Fruit fly (Drosophila melanogaster) whole organism, embryonic: ENCODE results near the gene ddbt.
A peak's percentile ranks its signal among the peaks of the same experiment; 100 is the strongest.

Source experiments
- ATbp ChIP-seq: fragments of 200-800 bp; sonication (Bioruptor generic); optimal IDR thresholded peaks from 2 replicates; lab custom pipeline; 2017; ENCODE audit warnings: missing biosample characterization, mild to moderate bottlenecking, missing genetic modification characterization, missing genetic modification reagents
- Aef1 ChIP-seq: fragments of 200-800 bp; sonication (Bioruptor generic); IDR thresholded peaks from 3 replicates; pipeline ENCODE4 v1.3.6; 2022; ENCODE audit warnings: missing biosample characterization, missing genetic modification characterization
- Awh ChIP-seq: fragments of 200-800 bp; sonication (Bioruptor generic); IDR thresholded peaks from 2 replicates; pipeline ENCODE4, ENCODE4 v1.3.6; 2022; ENCODE audit warnings: missing biosample characterization, missing genetic modification characterization
- Bgb ChIP-seq: fragments of 200-800 bp; sonication (Bioruptor generic); IDR thresholded peaks from 2 replicates; pipeline ENCODE4 v1.3.6; 2022; ENCODE audit warnings: missing biosample characterization, missing genetic modification characterization; ENCODE audit not compliant: partially characterized antibody
- BtbVII ChIP-seq: fragments of 200-800 bp; sonication (Bioruptor generic); optimal IDR thresholded peaks from 3 replicates; lab custom pipeline; 2017; ENCODE audit warnings: missing biosample characterization, mild to moderate bottlenecking, missing genetic modification characterization
- CG10209 ChIP-seq: fragments of 200-800 bp; sonication (Bioruptor generic); optimal IDR thresholded peaks from 3 replicates; lab custom pipeline; 2017; ENCODE audit warnings: missing biosample characterization, mild to moderate bottlenecking, missing genetic modification characterization, missing genetic modification reagents
- CG10267 ChIP-seq: fragments of 200-800 bp; sonication (Bioruptor generic); optimal IDR thresholded peaks from 2 replicates; lab custom pipeline; 2018; ENCODE audit warnings: missing biosample characterization, mild to moderate bottlenecking, missing genetic modification characterization, moderate library complexity
- CG10321 ChIP-seq: fragments of 200-800 bp; sonication (Bioruptor generic); IDR thresholded peaks from 2 replicates; pipeline ENCODE4 v1.3.6; 2022; ENCODE audit warnings: missing biosample characterization, missing genetic modification characterization
- CG10543 ChIP-seq: fragments of 200-800 bp; sonication (Bioruptor generic); optimal IDR thresholded peaks from 3 replicates; lab custom pipeline; 2017; ENCODE audit warnings: missing biosample characterization, mild to moderate bottlenecking, missing genetic modification characterization, moderate library complexity
- CG12659 ChIP-seq: fragments of 200-800 bp; sonication (Bioruptor generic); optimal IDR thresholded peaks from 3 replicates; lab custom pipeline; 2017; ENCODE audit warnings: mild to moderate bottlenecking, missing biosample characterization, missing genetic modification reagents, missing genetic modification characterization
- CG13624 ChIP-seq: fragments of 200-800 bp; sonication (Bioruptor generic); optimal IDR thresholded peaks from 2 replicates; lab custom pipeline; 2016; ENCODE audit warnings: missing biosample characterization, missing genetic modification characterization
- CG13894 ChIP-seq: fragments of 200-800 bp; sonication (Bioruptor generic); optimal IDR thresholded peaks from 3 replicates; lab custom pipeline; 2018; ENCODE audit warnings: missing biosample characterization, mild to moderate bottlenecking, missing genetic modification characterization, moderate library complexity
- CG18476 ChIP-seq: fragments of 200-800 bp; sonication (Bioruptor generic); optimal IDR thresholded peaks from 2 replicates; lab custom pipeline; 2016; ENCODE audit warnings: missing biosample characterization, mild to moderate bottlenecking, missing genetic modification characterization
- CG2120 ChIP-seq: fragments of 200-800 bp; sonication (Bioruptor generic); optimal IDR thresholded peaks from 3 replicates; lab custom pipeline; 2016; ENCODE audit warnings: missing biosample characterization, missing genetic modification characterization
- CG2129 ChIP-seq: fragments of 200-800 bp; sonication (Bioruptor generic); IDR thresholded peaks from 2 replicates; pipeline ENCODE4 v1.3.6; 2022; ENCODE audit warnings: missing biosample characterization, missing genetic modification characterization; ENCODE audit not compliant: partially characterized antibody
- CG3065 ChIP-seq: fragments of 200-800 bp; sonication (Bioruptor generic); optimal IDR thresholded peaks from 2 replicates; lab custom pipeline; 2016; ENCODE audit warnings: missing biosample characterization, missing genetic modification characterization
- CG31441 ChIP-seq: fragments of 200-800 bp; sonication (Bioruptor generic); IDR thresholded peaks from 2 replicates; pipeline ENCODE4 v1.3.6; 2022; ENCODE audit warnings: missing biosample characterization, missing genetic modification characterization
- CG3163 ChIP-seq: fragments of 200-800 bp; sonication (Bioruptor generic); optimal IDR thresholded peaks from 3 replicates; lab custom pipeline; 2016; ENCODE audit warnings: missing biosample characterization, missing genetic modification characterization
- CG4707 ChIP-seq: fragments of 200-800 bp; sonication (Bioruptor generic); optimal IDR thresholded peaks from 2 replicates; lab custom pipeline; 2018; ENCODE audit warnings: missing biosample characterization, mild to moderate bottlenecking, missing genetic modification characterization, moderate library complexity
- CG4854 ChIP-seq: fragments of 200-800 bp; sonication (Bioruptor generic); optimal IDR thresholded peaks from 2 replicates; lab custom pipeline; 2016; ENCODE audit warnings: missing biosample characterization, missing genetic modification characterization, inconsistent platforms
- CG7963 ChIP-seq: fragments of 200-800 bp; sonication (Bioruptor generic); IDR thresholded peaks from 3 replicates; pipeline ENCODE4 v1.3.6; 2022; ENCODE audit warnings: missing biosample characterization, missing genetic modification characterization; ENCODE audit not compliant: partially characterized antibody
- CG8359 ChIP-seq: fragments of 200-800 bp; sonication (Bioruptor generic); optimal IDR thresholded peaks from 2 replicates; lab custom pipeline; 2017; ENCODE audit warnings: missing biosample characterization, mild to moderate bottlenecking, missing genetic modification characterization, borderline replicate concordance
- D ChIP-seq, 2 experiments: fragments of 200-800 bp in 1 of 2; fragments of >200 bp in 1 of 2; sonication (Bioruptor generic) in 1 of 2; optimal IDR thresholded peaks; 2 replicates in 1 of 2; 3 replicates in 1 of 2; lab custom pipeline; 2017; ENCODE audit warnings: mild to moderate bottlenecking in 1 of 2, missing biosample characterization in 1 of 2, missing genetic modification characterization in 1 of 2, missing genetic modification reagents in 1 of 2
- Dip3 ChIP-seq: fragments of 200-800 bp; sonication (Bioruptor generic); optimal IDR thresholded peaks from 3 replicates; lab custom pipeline; 2016; ENCODE audit warnings: missing biosample characterization, missing genetic modification characterization
- Nf-YB ChIP-seq: fragments of 200-800 bp; sonication (Bioruptor generic); optimal IDR thresholded peaks from 3 replicates; lab custom pipeline; 2019; ENCODE audit warnings: missing biosample characterization, mild to moderate bottlenecking, missing genetic modification characterization, moderate library complexity
- Ptx1 ChIP-seq: fragments of 200-800 bp; sonication (Bioruptor generic); IDR thresholded peaks from 2 replicates; pipeline ENCODE4 v1.3.6; 2022; ENCODE audit warnings: missing biosample characterization, missing genetic modification characterization
- Ssrp ChIP-seq: fragments of 200-800 bp; sonication (Bioruptor generic); optimal IDR thresholded peaks from 2 replicates; lab custom pipeline; 2018; ENCODE audit warnings: missing biosample characterization, mild to moderate bottlenecking, missing genetic modification characterization, moderate library complexity
- Xbp1 ChIP-seq: fragments of 200-800 bp; sonication (Bioruptor generic); optimal IDR thresholded peaks from 3 replicates; lab custom pipeline; 2016; ENCODE audit warnings: missing biosample characterization, mild to moderate bottlenecking, missing genetic modification characterization
- ash1 ChIP-seq: fragments of 200-800 bp; sonication (Bioruptor generic); optimal IDR thresholded peaks from 2 replicates; lab custom pipeline; 2018; ENCODE audit warnings: missing biosample characterization, mild to moderate bottlenecking, missing genetic modification characterization
- br ChIP-seq: fragments of >200 bp; optimal IDR thresholded peaks from 2 replicates; lab custom pipeline; 2017
- btn ChIP-seq: fragments of 200-800 bp; sonication (Bioruptor generic); optimal IDR thresholded peaks from 2 replicates; lab custom pipeline; 2016; ENCODE audit warnings: missing biosample characterization, missing genetic modification characterization
- chif ChIP-seq, 2 experiments: fragments of 200-800 bp; sonication (Bioruptor generic); optimal IDR thresholded peaks; 3 replicates each; lab custom pipeline; 2016; ENCODE audit warnings: missing biosample characterization in 2 of 2, missing genetic modification characterization in 2 of 2
- corto ChIP-seq: fragments of 200-800 bp; sonication (Bioruptor generic); optimal IDR thresholded peaks from 2 replicates; lab custom pipeline; 2016; ENCODE audit warnings: missing biosample characterization, mild to moderate bottlenecking, missing genetic modification characterization, moderate library complexity
- croc ChIP-seq: fragments of 200-800 bp; sonication (Bioruptor generic); conservative IDR thresholded peaks from 3 replicates; pipeline ENCODE4 v1.3.6; 2022; ENCODE audit warnings: missing biosample characterization, missing genetic modification characterization
- en ChIP-seq: fragments of 200-800 bp; sonication (Bioruptor generic); optimal IDR thresholded peaks from 2 replicates; lab custom pipeline; 2016; ENCODE audit warnings: missing biosample characterization, missing genetic modification characterization
- grau ChIP-seq: fragments of 200-800 bp; optimal IDR thresholded peaks from 3 replicates; lab custom pipeline; 2019; ENCODE audit warnings: missing biosample characterization, mild to moderate bottlenecking, missing genetic modification characterization, moderate library complexity
- ham ChIP-seq: fragments of 200-800 bp; sonication (Bioruptor generic); IDR thresholded peaks from 2 replicates; pipeline ENCODE4 v1.3.6; 2022; ENCODE audit warnings: missing biosample characterization, missing genetic modification characterization
- ind ChIP-seq: fragments of 200-800 bp; sonication (Bioruptor generic); optimal IDR thresholded peaks from 3 replicates; lab custom pipeline; 2016; ENCODE audit warnings: missing biosample characterization, missing genetic modification characterization
- kah ChIP-seq: fragments of 200-800 bp; sonication (Bioruptor generic); optimal IDR thresholded peaks from 2 replicates; lab custom pipeline; 2018; ENCODE audit warnings: missing biosample characterization, mild to moderate bottlenecking, missing genetic modification characterization
- lab ChIP-seq: fragments of 200-800 bp; sonication (Bioruptor generic); optimal IDR thresholded peaks from 3 replicates; lab custom pipeline; 2017; ENCODE audit warnings: missing biosample characterization, missing genetic modification characterization, mild to moderate bottlenecking, moderate library complexity, missing genetic modification reagents
- lilli ChIP-seq: fragments of 200-800 bp; sonication (Bioruptor generic); optimal IDR thresholded peaks from 3 replicates; lab custom pipeline; 2016; ENCODE audit warnings: missing biosample characterization, missing genetic modification characterization
- prd ChIP-seq, 3 experiments: fragments of >200 bp in 2 of 3; fragments of 200-800 bp in 1 of 3; sonication (Bioruptor generic) in 1 of 3; optimal IDR thresholded peaks in 2 of 3; IDR thresholded peaks in 1 of 3; 2 replicates in 2 of 3; 3 replicates in 1 of 3; pipeline versions ENCODE4 v1.3.6 to Lab custom; 2017 to 2022; ENCODE audit warnings: missing biosample characterization in 1 of 3, missing genetic modification characterization in 1 of 3
- shn ChIP-seq: fragments of 200-800 bp; sonication (Bioruptor generic); optimal IDR thresholded peaks from 3 replicates; lab custom pipeline; 2016; ENCODE audit warnings: missing biosample characterization, missing genetic modification characterization
- slp2 ChIP-seq: fragments of 200-800 bp; sonication (Bioruptor generic); optimal IDR thresholded peaks from 2 replicates; lab custom pipeline; 2016; ENCODE audit warnings: missing biosample characterization, missing genetic modification characterization
- tin ChIP-seq: fragments of 200-800 bp; sonication (Bioruptor generic); optimal IDR thresholded peaks from 3 replicates; lab custom pipeline; 2016; ENCODE audit warnings: missing biosample characterization, missing genetic modification characterization
- tio ChIP-seq: fragments of 200-800 bp; sonication (Bioruptor generic); optimal IDR thresholded peaks from 2 replicates; lab custom pipeline; 2017; ENCODE audit warnings: missing biosample characterization, missing genetic modification characterization, inconsistent platforms
- ttk ChIP-seq: fragments of 200-800 bp; sonication (Bioruptor generic); IDR thresholded peaks from 2 replicates; pipeline ENCODE4 v2.1.2; 2022; ENCODE audit warnings: missing biosample characterization, missing genetic modification characterization
- zen ChIP-seq: fragments of 200-800 bp; sonication (Bioruptor generic); optimal IDR thresholded peaks from 3 replicates; lab custom pipeline; 2018; ENCODE audit warnings: missing biosample characterization, mild to moderate bottlenecking, missing genetic modification characterization, moderate library complexity

ddbt gene

dm6 chr3L:331842-332802 lies 15.2 kb downstream of the ddbt start, which contains the start of gene mthl9 (continued):
- TF ChIP-seq chif (GFP tag; optimal IDR thresholded peaks at IDR 0.05; lab: Kevin White, UChicago) (no peak), ind (GFP tag; lab: Kevin White, UChicago) (no peak), shn (GFP tag; lab: Kevin White, UChicago) (no peak), kah (GFP tag; lab: Kevin White, UChicago) (no peak), CG3163 (GFP tag; lab: Kevin White, UChicago) (no peak), CG8359 (no peak), ttk (GFP tag; lab: Robert Waterston, UW) (no peak), Aef1 (GFP tag; lab: Robert Waterston, UW) (no peak), CG7963 (GFP tag; lab: Robert Waterston, UW) (no peak), CG2120 (GFP tag; lab: Kevin White, UChicago) (no peak), Ssrp (tag; lab: Kevin White, UChicago) (no peak), CG10321 (GFP tag; lab: Robert Waterston, UW) (no peak), Bgb (peak; percentile 55), grau (no peak), D (optimal IDR thresholded peaks at IDR 0.05; lab: Kevin White, UChicago) (no peak), D (GFP tag; optimal IDR thresholded peaks at IDR 0.05; lab: Kevin White, UChicago) (no peak), CG13624 (GFP tag; lab: Kevin White, UChicago) (no peak), slp2 (no peak), prd (optimal IDR thresholded peaks at IDR 0.05; lab: Kevin White, UChicago) (no peak), prd (GFP tag; IDR thresholded peaks at IDR 0.05; lab: Robert Waterston, UW) (no peak), CG3065 (GFP tag; lab: Kevin White, UChicago) (no peak), ATbp (GFP tag; lab: Kevin White, UChicago) (no peak), CG12659 (no peak), CG4854 (GFP tag; lab: Kevin White, UChicago) (no peak), CG10209 (GFP tag; lab: Kevin White, UChicago) (no peak), CG4707 (no peak), Nf-YB (no peak), Ptx1 (no peak), tin (GFP tag; lab: Kevin White, UChicago) (no peak), zen (tag; lab: Kevin White, UChicago) (no peak), CG31441 (GFP tag; lab: Robert Waterston, UW) (no peak), ham (GFP tag; lab: Robert Waterston, UW) (no peak), BtbVII (peak; percentile 57), corto (GFP tag; lab: Kevin White, UChicago) (peak; percentile 10), Dip3 (GFP tag; lab: Kevin White, UChicago) (no peak), Xbp1 (no peak), tio (GFP tag; lab: Kevin White, UChicago) (no peak), CG18476 (GFP tag; lab: Kevin White, UChicago) (no peak), croc (GFP tag; lab: Robert Waterston, UW) (no peak), CG2129 (GFP tag; lab: Robert Waterston, UW) (no peak), CG13894 (tag; lab: Kevin White, UChicago) (peak; percentile 42), Awh (no peak), en (no peak), btn (GFP tag; lab: Kevin White, UChicago) (no peak), ash1 (GFP tag; lab: Kevin White, UChicago) (no peak), br (lab: Kevin White, UChicago) (no peak), lab (no peak), CG10267 (tag; lab: Kevin White, UChicago) (no peak), CG10543 (GFP tag; lab: Kevin White, UChicago) (peak; percentile 94), lilli (GFP tag; lab: Kevin White, UChicago) (no peak)
